Fruit fly (Drosophila melanogaster): ENCODE measurements around the gene CG13829.

CG13829 gene

dm6 chr3R:23117683-23118470 lies 43.3 kb downstream of the CG13829 start, which contains the start of the genes Rassf and CenB1A:
TSS of gene Rassf (minus strand) at chr3R:23117931.
TSS of gene CenB1A (plus strand) at chr3R:23118400.
- TF ChIP-seq CG6163 (GFP tag; IDR thresholded peaks at IDR 0.05) (peak; percentile 55; the same call in 2 of the 3 replicates), acj6 (GFP tag; optimal IDR thresholded peaks at IDR 0.05) (peak; percentile 46), CG32006 (GFP tag; optimal IDR thresholded peaks at IDR 0.05) (peak; percentile 43), Eip93F (GFP tag; optimal IDR thresholded peaks at IDR 0.05) (no peak), lz (GFP tag; optimal IDR thresholded peaks at IDR 0.05) (peak; percentile 66), CG8119 (GFP tag; IDR thresholded peaks at IDR 0.05) (no peak), Ets96B (tag; optimal IDR thresholded peaks at IDR 0.05) (peak; percentile 15), svp (GFP tag) (peak; percentile 76), Hr39 (GFP tag; optimal IDR thresholded peaks at IDR 0.05) (peak; percentile 61), Sox14 (GFP tag; optimal IDR thresholded peaks at IDR 0.05) (peak; percentile 87), Gug (GFP tag; IDR thresholded peaks at IDR 0.05) (no peak), fd85E (GFP tag; optimal IDR thresholded peaks at IDR 0.05) (no peak), CG10631 (GFP tag; optimal IDR thresholded peaks at IDR 0.05) (peak; percentile 44), dac (GFP tag; optimal IDR thresholded peaks at IDR 0.05) (no peak), Eip75B (GFP tag; optimal IDR thresholded peaks at IDR 0.05) (peak; percentile 35), CG4318 (GFP tag; optimal IDR thresholded peaks at IDR 0.05) (no peak), CG6854 (GFP tag; optimal IDR thresholded peaks at IDR 0.05) (peak; percentile 42), CG11902 (GFP tag; optimal IDR thresholded peaks at IDR 0.05) (peak; percentile 45), topi (GFP tag; optimal IDR thresholded peaks at IDR 0.05) (peak; percentile 51), CG31627 (GFP tag; optimal IDR thresholded peaks at IDR 0.05) (peak; percentile 68), CG3919 (GFP tag; optimal IDR thresholded peaks at IDR 0.05) (peak; percentile 58), cyc (GFP tag; optimal IDR thresholded peaks at IDR 0.05) (peak; percentile 58), CG1621 (tag; optimal IDR thresholded peaks at IDR 0.05) (no peak), Hr4 (GFP tag; optimal IDR thresholded peaks at IDR 0.05) (no peak), OdsH (GFP tag; optimal IDR thresholded peaks at IDR 0.05) (no peak), achi (GFP tag; optimal IDR thresholded peaks at IDR 0.05) (peak; percentile 28), Blimp-1 (GFP tag; optimal IDR thresholded peaks at IDR 0.05) (no peak), dsx (GFP tag; optimal IDR thresholded peaks at IDR 0.05; ENCODE audit: poor library complexity, severe bottlenecking) (no peak), Eip78C (GFP tag) (peak; percentile 66), CG8632 (GFP tag; optimal IDR thresholded peaks at IDR 0.05) (no peak), salr (GFP tag; optimal IDR thresholded peaks at IDR 0.05) (peak in 1 of 2 experiments; percentile 24), CG34406 (GFP tag; optimal IDR thresholded peaks at IDR 0.05) (peak; percentile 19), CG11294 (GFP tag; IDR thresholded peaks at IDR 0.05) (no peak; the same call in 1 of the 2 replicates), Sox15 (GFP tag; optimal IDR thresholded peaks at IDR 0.05) (peak; percentile 33), Sox102F (GFP tag; optimal IDR thresholded peaks at IDR 0.05) (peak; percentile 12), CG9139 (GFP tag; optimal IDR thresholded peaks at IDR 0.05) (no peak), eg (GFP tag; IDR thresholded peaks at IDR 0.05) (0 out of 3 replicates have a peak, but pooled peaks have one; percentile 30), net (GFP tag; optimal IDR thresholded peaks at IDR 0.05) (no peak), Lpt (GFP tag; optimal IDR thresholded peaks at IDR 0.05) (no peak), esn (GFP tag; optimal IDR thresholded peaks at IDR 0.05) (peak; percentile 42), fd59A (GFP tag; optimal IDR thresholded peaks at IDR 0.05) (no peak), CG3032 (tag; optimal IDR thresholded peaks at IDR 0.05) (peak; percentile 35), spab (GFP tag; optimal IDR thresholded peaks at IDR 0.05) (no peak), CG10669 (GFP tag; optimal IDR thresholded peaks at IDR 0.05) (no peak), Ets21C (GFP tag; optimal IDR thresholded peaks at IDR 0.05) (no peak), CG15336 (GFP tag; IDR thresholded peaks at IDR 0.05) (no peak; the same call in 1 of the 2 replicates), Hr38 (GFP tag; optimal IDR thresholded peaks at IDR 0.05) (no peak), pdm3 (GFP tag; optimal IDR thresholded peaks at IDR 0.05) (no peak), CG6792 (GFP tag; optimal IDR thresholded peaks at IDR 0.05) (peak; percentile 13), fkh (GFP tag; optimal IDR thresholded peaks at IDR 0.05) (peak; percentile 39), vri (GFP tag; optimal IDR thresholded peaks at IDR 0.05) (peak; percentile 32)

All from whole organism, prepupa.